Worm (Caenorhabditis elegans): Measurements from ENCODE around the gene unc-2.

DNA sequence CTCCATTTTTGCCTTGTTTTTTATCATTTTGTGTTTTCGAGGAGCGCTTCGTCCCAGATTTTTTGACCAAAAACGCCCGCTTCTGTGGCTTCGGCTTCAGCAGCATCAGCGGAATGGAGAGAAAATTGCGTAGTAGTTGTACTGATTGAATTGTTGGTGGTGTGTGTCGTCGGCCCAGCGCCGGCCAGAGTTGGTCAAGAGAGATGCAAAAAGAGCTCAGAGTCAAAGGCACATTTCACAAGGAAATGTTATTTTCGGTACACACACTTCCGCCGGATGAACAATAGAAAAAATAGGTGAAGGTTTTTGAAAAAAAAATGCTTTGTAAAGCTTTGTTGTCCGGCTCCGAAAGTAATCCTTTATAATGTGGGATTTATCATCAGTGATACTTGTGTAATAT lies 35.6 kb downstream of the unc-2 start:
- no peak for TF ChIP-seq nfyb-1 (GFP tag; IDR thresholded peaks at IDR 0.05)
- TF ChIP-seq let-607 (tag; optimal IDR thresholded peaks at IDR 0.05): no peak
- TF ChIP-seq Y67H2A.10 (GFP tag; conservative IDR thresholded peaks at IDR 0.05): no peak
- no peak for TF ChIP-seq ets-4 (GFP tag; optimal IDR thresholded peaks at IDR 0.05)
- no peak for TF ChIP-seq dpff-1 (tag; optimal IDR thresholded peaks at IDR 0.05)
